Worm (Caenorhabditis elegans) whole organism, young adult: ENCODE data around the gene wht-3.

Source experiments
- B0035.1 ChIP-seq: sonication (generic microtip); optimal IDR thresholded peaks from 2 replicates; lab custom pipeline; 2016; ENCODE audit warnings: missing genetic modification characterization, mild to moderate bottlenecking, missing compliant biosample characterization, missing genotype, missing genetic modification reagents
- B0261.1 ChIP-seq: sonication (generic microtip); optimal IDR thresholded peaks from 2 replicates; lab custom pipeline; 2016; ENCODE audit warnings: mild to moderate bottlenecking, missing genetic modification characterization, moderate library complexity, missing compliant biosample characterization
- B0336.3 ChIP-seq: fragments of 200-800 bp; sonication (Bioruptor generic); IDR thresholded peaks from 2 replicates; pipeline ENCODE4 v1.3.6; 2022; ENCODE audit warnings: missing genetic modification characterization, missing compliant biosample characterization
- C06A6.2 ChIP-seq: fragments of 200-800 bp; sonication (Bioruptor generic); conservative IDR thresholded peaks from 2 replicates; pipeline ENCODE4 v1.3.6; 2022; ENCODE audit warnings: missing genetic modification characterization, missing compliant biosample characterization
- C17E4.6 ChIP-seq: fragments of 200-800 bp; sonication (Bioruptor generic); IDR thresholded peaks from 2 replicates; pipeline ENCODE4 v1.3.6; 2022; ENCODE audit warnings: missing genetic modification reagents, missing genetic modification characterization, missing compliant biosample characterization
- F22D6.2 ChIP-seq: sonication (generic microtip); optimal IDR thresholded peaks from 2 replicates; lab custom pipeline; 2016; ENCODE audit warnings: mild to moderate bottlenecking, missing genetic modification characterization, missing compliant biosample characterization
- F23B12.7 ChIP-seq: sonication (generic microtip); optimal IDR thresholded peaks from 2 replicates; lab custom pipeline; 2017; ENCODE audit warnings: missing genetic modification characterization, mild to moderate bottlenecking, missing compliant biosample characterization, antibody characterized with exemption, moderate library complexity; ENCODE audit not compliant: insufficient read depth
- F39B2.1 ChIP-seq: fragments of 200-800 bp; sonication (Bioruptor generic); IDR thresholded peaks from 2 replicates; pipeline ENCODE4 v1.3.6; 2022; ENCODE audit warnings: missing genetic modification reagents, missing genetic modification characterization, missing compliant biosample characterization
- F55B11.4 ChIP-seq: sonication (generic microtip); optimal IDR thresholded peaks from 2 replicates; lab custom pipeline; 2016; ENCODE audit warnings: missing compliant biosample characterization, missing genetic modification characterization, borderline replicate concordance; ENCODE audit not compliant: insufficient read depth
- F57C9.4 ChIP-seq: sonication (generic microtip); optimal IDR thresholded peaks from 2 replicates; lab custom pipeline; 2017; ENCODE audit warnings: mild to moderate bottlenecking, missing genetic modification characterization, missing compliant biosample characterization
- K11D2.4 ChIP-seq: fragments of 200-800 bp; sonication (Bioruptor generic); IDR thresholded peaks from 2 replicates; pipeline ENCODE4 v1.3.6; 2022; ENCODE audit warnings: missing genetic modification reagents, missing genetic modification characterization, missing compliant biosample characterization
- Y67H2A.10 ChIP-seq: fragments of 200-800 bp; sonication (Bioruptor generic); conservative IDR thresholded peaks from 2 replicates; pipeline ENCODE4 v1.3.6; 2022; ENCODE audit warnings: missing genetic modification reagents, missing genetic modification characterization, missing compliant biosample characterization
- Y79H2A.3 ChIP-seq: fragments of 200-800 bp; sonication (Bioruptor generic); conservative IDR thresholded peaks from 2 replicates; pipeline ENCODE4 v1.3.6; 2022; ENCODE audit warnings: missing genetic modification reagents, missing genetic modification characterization, missing compliant biosample characterization
- akir-1 ChIP-seq: fragments of 200-800 bp; sonication (Bioruptor generic); optimal IDR thresholded peaks from 2 replicates; lab custom pipeline; 2018; ENCODE audit warnings: mild to moderate bottlenecking, missing genetic modification characterization, moderate library complexity, missing compliant biosample characterization
- aptf-3 ChIP-seq: fragments of 200-800 bp; sonication (Bioruptor generic); IDR thresholded peaks from 2 replicates; pipeline ENCODE4 v1.3.6; 2022; ENCODE audit warnings: missing genetic modification characterization, missing compliant biosample characterization
- attf-3 ChIP-seq: fragments of 200-800 bp; sonication (Bioruptor generic); conservative IDR thresholded peaks from 2 replicates; pipeline ENCODE4 v1.3.6; 2022; ENCODE audit warnings: missing genetic modification reagents, missing genetic modification characterization, missing compliant biosample characterization
- attf-5 ChIP-seq: fragments of 200-800 bp; sonication (Bioruptor generic); optimal IDR thresholded peaks from 2 replicates; lab custom pipeline; 2018; ENCODE audit warnings: mild to moderate bottlenecking, missing genetic modification characterization, missing compliant biosample characterization
- cebp-1 ChIP-seq, 2 experiments: fragments of 200-800 bp in 1 of 2; sonication (Bioruptor generic) in 1 of 2; sonication (generic microtip) in 1 of 2; IDR thresholded peaks in 1 of 2; optimal IDR thresholded peaks in 1 of 2; 2 replicates each; pipeline versions ENCODE4 v1.3.6 to Lab custom; 2017 to 2022; ENCODE audit warnings: missing compliant biosample characterization in 2 of 2, missing genetic modification characterization in 2 of 2, mild to moderate bottlenecking in 1 of 2, missing genetic modification reagents in 1 of 2, moderate library complexity in 1 of 2
- ceh-79 ChIP-seq: sonication (generic microtip); optimal IDR thresholded peaks from 2 replicates; lab custom pipeline; 2017; ENCODE audit warnings: mild to moderate bottlenecking, missing genetic modification characterization, missing compliant biosample characterization
- ceh-91 ChIP-seq: fragments of 200-800 bp; sonication (Bioruptor generic); IDR thresholded peaks from 2 replicates; pipeline ENCODE4 v1.3.6; 2022; ENCODE audit warnings: missing genetic modification reagents, missing genetic modification characterization, missing compliant biosample characterization
- chd-7 ChIP-seq: sonication (generic microtip); optimal IDR thresholded peaks from 2 replicates; lab custom pipeline; 2016; ENCODE audit warnings: mild to moderate bottlenecking, missing genetic modification characterization, moderate library complexity, missing compliant biosample characterization
- die-1 ChIP-seq: sonication (generic microtip); optimal IDR thresholded peaks from 2 replicates; lab custom pipeline; 2016; ENCODE audit warnings: missing genotype, mild to moderate bottlenecking, missing genetic modification characterization, missing compliant biosample characterization
- dpl-1 ChIP-seq: fragments of 150-350 bp; optimal IDR thresholded peaks from 2 replicates; lab custom pipeline; 2014; ENCODE audit warnings: missing biosample characterization, missing genetic modification reagents, missing genetic modification characterization
- egl-44 ChIP-seq: fragments of 200-800 bp; sonication (Bioruptor generic); IDR thresholded peaks from 2 replicates; pipeline ENCODE4 v1.3.6; 2022; ENCODE audit warnings: missing genetic modification reagents, missing genetic modification characterization, missing compliant biosample characterization
- ets-4 ChIP-seq: fragments of 200-800 bp; sonication (Bioruptor generic); optimal IDR thresholded peaks from 2 replicates; lab custom pipeline; 2018; ENCODE audit warnings: mild to moderate bottlenecking, missing genetic modification characterization, missing compliant biosample characterization
- fkh-3 ChIP-seq: sonication (generic microtip); optimal IDR thresholded peaks from 2 replicates; lab custom pipeline; 2016; ENCODE audit warnings: mild to moderate bottlenecking, missing genetic modification characterization, missing compliant biosample characterization
- gei-17 ChIP-seq: fragments of 200-800 bp; sonication (Bioruptor generic); optimal IDR thresholded peaks from 2 replicates; lab custom pipeline; 2018; ENCODE audit warnings: mild to moderate bottlenecking, missing genetic modification characterization, missing compliant biosample characterization
- hlh-26 ChIP-seq: fragments of 200-800 bp; sonication (Bioruptor generic); conservative IDR thresholded peaks from 2 replicates; pipeline ENCODE4 v1.3.6; 2022; ENCODE audit warnings: missing genetic modification reagents, missing genetic modification characterization, missing compliant biosample characterization
- hmg-20 ChIP-seq: fragments of 200-800 bp; sonication (Bioruptor generic); IDR thresholded peaks from 2 replicates; pipeline ENCODE4 v1.3.6; 2022; ENCODE audit warnings: missing genetic modification reagents, missing genetic modification characterization, missing compliant biosample characterization
- let-526 ChIP-seq: fragments of 200-800 bp; sonication (Bioruptor generic); IDR thresholded peaks from 2 replicates; pipeline ENCODE4 v1.3.6; 2022; ENCODE audit warnings: missing genetic modification reagents, missing genetic modification characterization, missing compliant biosample characterization
- let-607 ChIP-seq, 2 experiments: fragments of 200-800 bp in 1 of 2; sonication (Bioruptor generic) in 1 of 2; sonication (generic microtip) in 1 of 2; optimal IDR thresholded peaks; 2 replicates each; lab custom pipeline; 2016 to 2018; ENCODE audit warnings: mild to moderate bottlenecking in 2 of 2, missing compliant biosample characterization in 2 of 2, missing genetic modification characterization in 2 of 2, moderate library complexity in 2 of 2, missing genotype in 1 of 2
- mes-4 ChIP-seq: sonication (generic microtip); optimal IDR thresholded peaks from 2 replicates; lab custom pipeline; 2016; ENCODE audit warnings: missing genotype, missing genetic modification characterization, missing compliant biosample characterization
- mxl-1 ChIP-seq: sonication (generic microtip); optimal IDR thresholded peaks from 2 replicates; lab custom pipeline; 2016; ENCODE audit warnings: missing genetic modification characterization, missing compliant biosample characterization
- nfyb-1 ChIP-seq: fragments of 200-800 bp; sonication (Bioruptor generic); IDR thresholded peaks from 2 replicates; pipeline ENCODE4 v1.3.6; 2022; ENCODE audit warnings: missing genetic modification reagents, missing genetic modification characterization, missing compliant biosample characterization
- nhr-80 ChIP-seq: sonication (generic microtip); optimal IDR thresholded peaks from 2 replicates; lab custom pipeline; 2016; ENCODE audit warnings: missing genetic modification characterization, missing compliant biosample characterization
- pha-4 ChIP-seq: fragments of 150-350 bp; sonication (generic microtip); optimal IDR thresholded peaks from 2 replicates; lab custom pipeline; 2014; ENCODE audit warnings: missing biosample characterization, missing genetic modification reagents, missing genetic modification characterization
- repo-1 ChIP-seq: sonication (generic microtip); optimal IDR thresholded peaks from 2 replicates; lab custom pipeline; 2017; ENCODE audit warnings: mild to moderate bottlenecking, missing genetic modification characterization, missing compliant biosample characterization
- rpc-1 ChIP-seq, 2 experiments: fragments of 150-350 bp in 1 of 2; sonication (generic microtip) in 1 of 2; optimal IDR thresholded peaks; 2 replicates each; lab custom pipeline; 2014 to 2018; ENCODE audit warnings: missing biosample characterization in 1 of 2, missing genetic modification characterization in 1 of 2, missing genetic modification reagents in 1 of 2, missing genotype in 1 of 2
- snpc-1.1 ChIP-seq: sonication (generic microtip); optimal IDR thresholded peaks from 2 replicates; lab custom pipeline; 2017; ENCODE audit warnings: missing genetic modification characterization, mild to moderate bottlenecking, missing compliant biosample characterization, antibody characterized with exemption, moderate library complexity, missing genotype, missing genetic modification reagents; ENCODE audit not compliant: insufficient read depth
- snpc-4 ChIP-seq, 5 experiments: fragments of 150-350 bp in 1 of 5; sonication (generic microtip) in 4 of 5; optimal IDR thresholded peaks; 2 replicates each; lab custom pipeline; 2014 to 2018; ENCODE audit warnings: missing genetic modification characterization in 5 of 5, missing biosample characterization in 3 of 5, antibody characterized with exemption in 2 of 5, mild to moderate bottlenecking in 2 of 5, missing compliant biosample characterization in 2 of 5, missing genotype in 2 of 5, moderate library complexity in 2 of 5, missing genetic modification reagents in 1 of 5
- tbx-9 ChIP-seq: sonication (generic microtip); optimal IDR thresholded peaks from 2 replicates; lab custom pipeline; 2016; ENCODE audit warnings: borderline replicate concordance, missing genetic modification characterization, inconsistent platforms, missing compliant biosample characterization
- unc-130 ChIP-seq: sonication (generic microtip); optimal IDR thresholded peaks from 2 replicates; lab custom pipeline; 2016; ENCODE audit warnings: missing genetic modification reagents, missing genetic modification characterization, missing compliant biosample characterization
- zim-3 ChIP-seq: sonication (generic microtip); optimal IDR thresholded peaks from 2 replicates; lab custom pipeline; 2017; ENCODE audit warnings: mild to moderate bottlenecking, missing genetic modification characterization, moderate library complexity, missing compliant biosample characterization
- ztf-18 ChIP-seq: sonication (generic microtip); optimal IDR thresholded peaks from 2 replicates; lab custom pipeline; 2016; ENCODE audit warnings: missing genotype, mild to moderate bottlenecking, missing genetic modification characterization, missing compliant biosample characterization
- ztf-25 ChIP-seq: fragments of 200-800 bp; sonication (Bioruptor generic); IDR thresholded peaks from 2 replicates; pipeline ENCODE4 v1.3.6; 2022; ENCODE audit warnings: missing genetic modification reagents, missing genetic modification characterization, missing compliant biosample characterization
- ztf-26 ChIP-seq: sonication (generic microtip); optimal IDR thresholded peaks from 2 replicates; lab custom pipeline; 2017; ENCODE audit warnings: missing genetic modification characterization, missing compliant biosample characterization

The wht-3 gene

DNA sequence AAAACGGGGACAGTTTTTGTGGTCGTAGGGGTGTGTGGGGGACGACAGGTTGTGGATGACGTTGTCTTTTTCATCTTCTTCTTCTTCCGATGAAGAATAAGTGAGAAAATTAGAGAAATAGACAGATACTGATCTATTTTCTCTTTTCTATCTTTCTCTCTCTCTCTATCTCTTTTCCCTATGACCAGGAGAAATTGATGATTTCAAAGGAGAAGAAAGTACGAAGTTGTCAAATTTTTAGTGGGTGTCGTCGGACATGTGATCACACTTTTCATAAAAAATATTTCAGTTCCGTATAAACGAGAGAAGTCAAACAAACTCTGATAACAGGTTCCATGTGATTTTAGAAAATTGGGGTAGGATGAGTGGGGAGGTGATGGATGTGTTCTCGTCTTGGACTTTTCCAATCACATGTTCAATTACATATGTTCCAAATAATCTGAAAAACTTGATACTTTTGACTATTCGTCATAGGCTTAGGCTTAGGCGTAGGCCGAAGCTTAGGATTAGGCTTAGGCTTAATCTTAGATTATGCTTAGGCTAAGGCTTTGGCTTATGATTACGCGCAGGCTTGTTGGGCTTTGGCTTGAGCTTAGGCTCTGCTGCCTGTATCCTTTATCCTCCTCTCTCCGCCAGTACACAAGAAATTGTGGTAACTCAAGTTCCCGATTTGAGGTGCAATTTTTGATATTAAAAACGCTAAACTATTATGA, 51.4 kb downstream of the wht-3 start (continued):
- TF ChIP-seq let-526 (no peak), C06A6.2 (peak; percentile 24; the same call in 1 of the 2 replicates), dpl-1 (GFP tag; lab: Kevin White, UChicago) (no peak), F39B2.1 (GFP tag; lab: Robert Waterston, UW) (no peak), Y67H2A.10 (GFP tag; lab: Robert Waterston, UW) (no peak), C17E4.6 (no peak), nfyb-1 (GFP tag; lab: Robert Waterston, UW) (0 out of 2 replicates have a peak, but pooled peaks have one; percentile 45), gei-17 (GFP tag; lab: Kevin White, UChicago) (no peak), ets-4 (GFP tag; lab: Kevin White, UChicago) (no peak), aptf-3 (GFP tag; lab: Robert Waterston, UW) (no peak), fkh-3 (no peak), akir-1 (GFP tag; lab: Kevin White, UChicago) (no peak), mes-4 (tag; lab: Kevin White, UChicago) (no peak), ztf-18 (no peak), ztf-26 (tag; lab: Kevin White, UChicago) (peak; percentile 78), Y79H2A.3 (GFP tag; lab: Robert Waterston, UW) (0 out of 2 replicates have a peak, but pooled peaks have one; percentile 13), let-607 (tag; optimal IDR thresholded peaks at IDR 0.05; lab: Kevin White, UChicago) (no peak), snpc-1.1 (no peak), B0336.3 (GFP tag; lab: Robert Waterston, UW) (no peak), hmg-20 (no peak), ceh-91 (GFP tag; lab: Robert Waterston, UW) (no peak), nhr-80 (tag; lab: Kevin White, UChicago) (no peak), zim-3 (tag; lab: Kevin White, UChicago) (no peak), cebp-1 (GFP tag; IDR thresholded peaks at IDR 0.05; lab: Robert Waterston, UW) (no peak), cebp-1 (tag; optimal IDR thresholded peaks at IDR 0.05; lab: Kevin White, UChicago) (peak; percentile 37), rpc-1 (optimal IDR thresholded peaks at IDR 0.05; lab: Kevin White, UChicago) (no peak), rpc-1 (tag; optimal IDR thresholded peaks at IDR 0.05; lab: Kevin White, UChicago) (no peak), F23B12.7 (tag; lab: Kevin White, UChicago) (no peak), K11D2.4 (GFP tag; lab: Robert Waterston, UW) (no peak), ztf-25 (no peak), die-1 (tag; lab: Kevin White, UChicago) (peak; percentile 12), F22D6.2 (tag; lab: Kevin White, UChicago) (no peak), F55B11.4 (tag; lab: Kevin White, UChicago) (no peak), tbx-9 (tag; lab: Kevin White, UChicago) (no peak), repo-1 (tag; lab: Kevin White, UChicago) (no peak), unc-130 (GFP tag; lab: Kevin White, UChicago) (no peak), egl-44 (GFP tag; lab: Robert Waterston, UW) (no peak), attf-3 (GFP tag; lab: Robert Waterston, UW) (no peak), B0261.1 (tag; lab: Kevin White, UChicago) (no peak), F57C9.4 (tag; lab: Kevin White, UChicago) (no peak), hlh-26 (GFP tag; lab: Robert Waterston, UW) (no peak), mxl-1 (tag; lab: Kevin White, UChicago) (no peak), attf-5 (GFP tag; lab: Kevin White, UChicago) (peak; percentile 43), ceh-79 (tag; lab: Kevin White, UChicago) (no peak), chd-7 (tag; lab: Kevin White, UChicago) (no peak), pha-4 (tag; lab: Kevin White, UChicago) (no peak), snpc-4 (GFP tag; optimal IDR thresholded peaks at IDR 0.05; lab: Kevin White, UChicago) (no peak), snpc-4 (tag; optimal IDR thresholded peaks at IDR 0.05; lab: Kevin White, UChicago) (no peak), B0035.1 (no peak)
